Worm (Caenorhabditis elegans) whole organism, late embryonic: ENCODE data around the gene F44E5.5.

Experiments
- K02D7.2 ChIP-seq: sonication (generic microtip); optimal IDR thresholded peaks from 2 replicates; lab custom pipeline; 2017; ENCODE audit warnings: mild to moderate bottlenecking, missing genetic modification characterization, missing compliant biosample characterization
- T23F11.4 ChIP-seq: fragments of 200-800 bp; sonication (Bioruptor generic); optimal IDR thresholded peaks from 2 replicates; lab custom pipeline; 2018; ENCODE audit warnings: mild to moderate bottlenecking, missing genetic modification characterization, missing compliant biosample characterization
- ahr-1 ChIP-seq: sonication (generic microtip); optimal IDR thresholded peaks from 2 replicates; lab custom pipeline; 2016; ENCODE audit warnings: missing genetic modification characterization, missing compliant biosample characterization
- ceh-18 ChIP-seq: sonication (generic microtip); optimal IDR thresholded peaks from 2 replicates; lab custom pipeline; 2016; ENCODE audit warnings: missing genetic modification characterization, missing compliant biosample characterization
- ceh-19 ChIP-seq: fragments of 200-800 bp; sonication (Bioruptor generic); optimal IDR thresholded peaks from 2 replicates; lab custom pipeline; 2018; ENCODE audit warnings: mild to moderate bottlenecking, missing genetic modification characterization, missing compliant biosample characterization
- ceh-2 ChIP-seq: sonication (generic microtip); optimal IDR thresholded peaks from 2 replicates; lab custom pipeline; 2016; ENCODE audit warnings: missing genotype, missing genetic modification characterization, missing compliant biosample characterization
- ceh-22 ChIP-seq: sonication (generic microtip); optimal IDR thresholded peaks from 2 replicates; lab custom pipeline; 2017; ENCODE audit warnings: missing biosample characterization, missing genetic modification characterization
- ceh-30 ChIP-seq: fragments of 150-350 bp; optimal IDR thresholded peaks from 2 replicates; lab custom pipeline; 2014; ENCODE audit warnings: missing biosample characterization, missing genetic modification characterization
- ceh-45 ChIP-seq: fragments of 200-800 bp; sonication (Bioruptor generic); IDR thresholded peaks from 2 replicates; pipeline ENCODE4 v1.3.6; 2022; ENCODE audit warnings: missing genetic modification reagents, missing genetic modification characterization, missing compliant biosample characterization
- ceh-6 ChIP-seq: fragments of 200-800 bp; sonication (Bioruptor generic); optimal IDR thresholded peaks from 2 replicates; lab custom pipeline; 2018; ENCODE audit warnings: mild to moderate bottlenecking, missing genetic modification characterization, missing compliant biosample characterization
- ceh-9 ChIP-seq: sonication (generic microtip); optimal IDR thresholded peaks from 2 replicates; lab custom pipeline; 2016; ENCODE audit warnings: mild to moderate bottlenecking, missing genetic modification characterization, inconsistent platforms, missing compliant biosample characterization
- che-1 ChIP-seq: sonication (generic microtip); optimal IDR thresholded peaks from 2 replicates; lab custom pipeline; 2016; ENCODE audit warnings: mild to moderate bottlenecking, missing genetic modification characterization, missing compliant biosample characterization
- elt-4 ChIP-seq: sonication (generic microtip); optimal IDR thresholded peaks from 2 replicates; lab custom pipeline; 2016; ENCODE audit warnings: missing genetic modification characterization, missing compliant biosample characterization
- ets-4 ChIP-seq: sonication (generic microtip); optimal IDR thresholded peaks from 2 replicates; lab custom pipeline; 2016; ENCODE audit warnings: missing genetic modification characterization, missing compliant biosample characterization
- eyg-1 ChIP-seq: sonication (generic microtip); optimal IDR thresholded peaks from 2 replicates; lab custom pipeline; 2016; ENCODE audit warnings: missing genotype, missing genetic modification characterization, missing compliant biosample characterization
- gmeb-2 ChIP-seq: sonication (generic microtip); optimal IDR thresholded peaks from 2 replicates; lab custom pipeline; 2016; ENCODE audit warnings: missing genetic modification characterization, inconsistent platforms, missing compliant biosample characterization
- hlh-13 ChIP-seq: fragments of 200-800 bp; sonication (Bioruptor generic); optimal IDR thresholded peaks from 2 replicates; lab custom pipeline; 2018; ENCODE audit warnings: mild to moderate bottlenecking, missing genetic modification characterization, missing compliant biosample characterization
- hlh-15 ChIP-seq: sonication (generic microtip); optimal IDR thresholded peaks from 2 replicates; lab custom pipeline; 2016; ENCODE audit warnings: missing genetic modification characterization, missing compliant biosample characterization
- hlh-30 ChIP-seq: sonication (generic microtip); optimal IDR thresholded peaks from 2 replicates; lab custom pipeline; 2017; ENCODE audit warnings: antibody characterized with exemption, missing genetic modification characterization, missing compliant biosample characterization; ENCODE audit not compliant: insufficient read depth
- hlh-6 ChIP-seq: sonication (generic microtip); optimal IDR thresholded peaks from 2 replicates; lab custom pipeline; 2016; ENCODE audit warnings: missing genotype, missing genetic modification characterization, missing compliant biosample characterization
- hlh-8 ChIP-seq: sonication (generic microtip); optimal IDR thresholded peaks from 2 replicates; lab custom pipeline; 2016; ENCODE audit warnings: missing genotype, missing genetic modification characterization, missing compliant biosample characterization
- lin-11 ChIP-seq: fragments of 200-800 bp; sonication (Bioruptor generic); optimal IDR thresholded peaks from 2 replicates; lab custom pipeline; 2018; ENCODE audit warnings: mild to moderate bottlenecking, missing genetic modification characterization, missing compliant biosample characterization
- madf-2 ChIP-seq: sonication (generic microtip); optimal IDR thresholded peaks from 2 replicates; lab custom pipeline; 2017; ENCODE audit warnings: missing genetic modification characterization, missing compliant biosample characterization
- mec-3 ChIP-seq: sonication (generic microtip); optimal IDR thresholded peaks from 2 replicates; lab custom pipeline; 2016; ENCODE audit warnings: borderline replicate concordance, missing genetic modification characterization, missing compliant biosample characterization
- nfya-1 ChIP-seq: sonication (generic microtip); optimal IDR thresholded peaks from 2 replicates; lab custom pipeline; 2017; ENCODE audit warnings: missing genetic modification characterization, mild to moderate bottlenecking, missing compliant biosample characterization, antibody characterized with exemption, moderate library complexity
- npax-4 ChIP-seq: sonication (generic microtip); optimal IDR thresholded peaks from 2 replicates; lab custom pipeline; 2016; ENCODE audit warnings: missing genetic modification characterization, missing compliant biosample characterization
- pha-2 ChIP-seq: sonication (generic microtip); optimal IDR thresholded peaks from 2 replicates; lab custom pipeline; 2017; ENCODE audit warnings: mild to moderate bottlenecking, missing genetic modification characterization, missing compliant biosample characterization
- pha-4 ChIP-seq: fragments of 150-350 bp; optimal IDR thresholded peaks from 2 replicates; lab custom pipeline; 2018; ENCODE audit warnings: missing biosample characterization, missing genetic modification reagents, missing genetic modification characterization
- pqm-1 ChIP-seq: sonication (generic microtip); optimal IDR thresholded peaks from 2 replicates; lab custom pipeline; 2016; ENCODE audit warnings: missing genetic modification characterization, missing compliant biosample characterization
- sdc-2 ChIP-seq: sonication (generic microtip); optimal IDR thresholded peaks from 2 replicates; lab custom pipeline; 2016; ENCODE audit warnings: missing genotype, missing genetic modification characterization, missing compliant biosample characterization
- sox-2 ChIP-seq: fragments of 200-800 bp; sonication (Bioruptor generic); IDR thresholded peaks from 2 replicates; pipeline ENCODE4 v1.3.6; 2022; ENCODE audit warnings: missing genetic modification reagents, missing genetic modification characterization, missing compliant biosample characterization
- sox-4 ChIP-seq: sonication (generic microtip); optimal IDR thresholded peaks from 2 replicates; lab custom pipeline; 2017; ENCODE audit warnings: mild to moderate bottlenecking, missing genetic modification characterization, inconsistent platforms, missing compliant biosample characterization
- unc-42 ChIP-seq: sonication (generic microtip); optimal IDR thresholded peaks from 2 replicates; lab custom pipeline; 2016; ENCODE audit warnings: missing genotype, missing genetic modification characterization, missing compliant biosample characterization
- unc-86 ChIP-seq: sonication (generic microtip); optimal IDR thresholded peaks from 2 replicates; lab custom pipeline; 2016; ENCODE audit warnings: missing genetic modification characterization, missing compliant biosample characterization
- zip-5 ChIP-seq: sonication (generic microtip); optimal IDR thresholded peaks from 2 replicates; lab custom pipeline; 2016; ENCODE audit warnings: missing genetic modification characterization, missing compliant biosample characterization
- ztf-16 ChIP-seq: sonication (generic microtip); optimal IDR thresholded peaks from 2 replicates; lab custom pipeline; 2017; ENCODE audit warnings: missing genetic modification characterization, missing compliant biosample characterization

The F44E5.5 gene

ce11 chrII:11761806-11762512 lies 2.5 kb downstream of the F44E5.5 start:
- TF ChIP-seq gmeb-2 (no peak), elt-4 (tag; lab: Kevin White, UChicago) (no peak), sox-4 (tag; lab: Kevin White, UChicago) (no peak), nfya-1 (no peak), pqm-1 (tag; lab: Kevin White, UChicago) (no peak), mec-3 (tag; lab: Kevin White, UChicago) (no peak)

- no peak for TF ChIP-seq ceh-30
- TF ChIP-seq sox-4 (tag; lab: Kevin White, UChicago) = no peak
- TF ChIP-seq lin-11 (tag; lab: Kevin White, UChicago) = no peak
- no peak for TF ChIP-seq pha-4 (tag; lab: Kevin White, UChicago)
- TF ChIP-seq hlh-6 (tag; lab: Kevin White, UChicago) = no peak
- no peak for TF ChIP-seq ceh-19
- TF ChIP-seq ceh-18 = no peak
- TF ChIP-seq pha-2 (tag; lab: Kevin White, UChicago) = no peak
- TF ChIP-seq nfya-1 = no peak
- no peak for TF ChIP-seq npax-4
- TF ChIP-seq che-1 (tag; lab: Kevin White, UChicago) = no peak
- no peak for TF ChIP-seq unc-86 (tag; lab: Kevin White, UChicago)
- no peak for TF ChIP-seq ceh-9 (tag; lab: Kevin White, UChicago)
- TF ChIP-seq ceh-45 (GFP tag; lab: Robert Waterston, UW) = no peak
- TF ChIP-seq ceh-2 (tag; lab: Kevin White, UChicago) = no peak
- no peak for TF ChIP-seq ceh-22
- no peak for TF ChIP-seq ceh-6 (GFP tag; lab: Kevin White, UChicago)
- TF ChIP-seq hlh-15 = no peak
- TF ChIP-seq sox-2 = no peak
These were observed 6.2 kb downstream of the F44E5.5 start for ce11 chrII:11765506-11766152.

- no peak for TF ChIP-seq T23F11.4 (GFP tag; lab: Kevin White, UChicago)
- TF ChIP-seq hlh-15 = no peak
- TF ChIP-seq ceh-9 (tag; lab: Kevin White, UChicago) = no peak
- no peak for TF ChIP-seq ets-4 (tag; lab: Kevin White, UChicago)
- no peak for TF ChIP-seq sox-4 (tag; lab: Kevin White, UChicago)
- no peak for TF ChIP-seq ztf-16 (tag; lab: Kevin White, UChicago)
- TF ChIP-seq eyg-1 (tag; lab: Kevin White, UChicago) = no peak
- TF ChIP-seq mec-3 (tag; lab: Kevin White, UChicago) = no peak
- no peak for TF ChIP-seq sdc-2 (tag; lab: Kevin White, UChicago)
- TF ChIP-seq ceh-30 = no peak
- TF ChIP-seq K02D7.2 (tag; lab: Kevin White, UChicago) = no peak
- TF ChIP-seq unc-42 (tag; lab: Kevin White, UChicago) = no peak
- no peak for TF ChIP-seq ahr-1
These were observed 7.0 kb downstream of the F44E5.5 start, which contains the start of gene F44E5.2 for ce11 chrII:11766472-11766871. TSS of gene F44E5.2 (plus strand) at chrII:11766772.

DNA sequence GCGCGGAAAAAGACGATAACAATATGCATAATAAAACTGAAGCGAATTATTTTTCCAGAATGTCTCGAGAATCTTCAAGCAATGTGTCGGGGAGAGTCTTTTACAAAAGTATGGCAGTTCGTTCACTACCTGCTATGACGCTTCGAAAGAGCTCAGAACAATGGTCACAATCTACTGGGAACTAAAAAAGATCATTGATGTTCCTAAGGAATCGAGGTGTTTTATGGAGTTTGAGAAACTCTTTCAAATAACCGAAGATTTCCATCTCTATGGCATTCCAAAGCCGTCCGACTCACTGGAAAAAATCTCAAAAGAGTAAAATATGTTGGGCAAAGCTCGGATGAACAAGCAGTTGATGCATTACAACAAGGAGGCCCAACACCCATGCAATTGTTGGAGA lies 12.9 kb downstream of the F44E5.5 start, which contains the start of gene F44E5.15:
TSS of gene F44E5.15 (plus strand) at position 301 of the 400 bp plus-strand sequence.
- TF ChIP-seq sox-4 (tag; lab: Kevin White, UChicago) = no peak
- TF ChIP-seq hlh-8 (tag; lab: Kevin White, UChicago) = no peak
- TF ChIP-seq ceh-45 (GFP tag; lab: Robert Waterston, UW) = no peak
- no peak for TF ChIP-seq hlh-6 (tag; lab: Kevin White, UChicago)
- TF ChIP-seq hlh-30 (tag; lab: Kevin White, UChicago) = no peak
- no peak for TF ChIP-seq madf-2 (tag; lab: Kevin White, UChicago)
- TF ChIP-seq hlh-13 (GFP tag; lab: Kevin White, UChicago) = no peak
- no peak for TF ChIP-seq unc-86 (tag; lab: Kevin White, UChicago)
- no peak for TF ChIP-seq ets-4 (tag; lab: Kevin White, UChicago)
- TF ChIP-seq zip-5 (tag; lab: Kevin White, UChicago) = no peak
